Worm (Caenorhabditis elegans): ENCODE measurements around the gene msrp-7.

ce11 chrII:10793393-10793792, 17.4 kb upstream of the msrp-7 start, which contains the start of gene vps-11:
- TF ChIP-seq Y48G9A.11 (GFP tag; IDR thresholded peaks at IDR 0.05) = no peak
- TF ChIP-seq pqm-1 (tag; optimal IDR thresholded peaks at IDR 0.05) = no peak

All from whole organism, L4 larva.